Fruit fly (Drosophila melanogaster) whole organism, embryonic: ENCODE measurements around the gene TMEM216.
A peak's percentile ranks its signal among the peaks of the same experiment; 100 is the strongest.

Experiments used
- Ada2b ChIP-seq: fragments of 200-800 bp; sonication (Bioruptor generic); IDR thresholded peaks from 2 replicates; pipeline ENCODE4 v1.3.6; 2022; ENCODE audit warnings: missing biosample characterization, missing genetic modification characterization
- CG11093 ChIP-seq: fragments of 200-800 bp; sonication (Bioruptor generic); IDR thresholded peaks from 3 replicates; pipeline ENCODE4 v1.3.6; 2022; ENCODE audit warnings: missing biosample characterization, missing genetic modification characterization
- CG11247 ChIP-seq: fragments of 200-800 bp; sonication (Bioruptor generic); IDR thresholded peaks from 2 replicates; pipeline ENCODE4 v1.3.6; 2022; ENCODE audit warnings: missing biosample characterization, missing genetic modification characterization
- CG12299 ChIP-seq: fragments of 200-800 bp; sonication (Bioruptor generic); optimal IDR thresholded peaks from 2 replicates; lab custom pipeline; 2018; ENCODE audit warnings: missing biosample characterization, mild to moderate bottlenecking, missing genetic modification characterization
- CG12659 ChIP-seq: fragments of 200-800 bp; sonication (Bioruptor generic); optimal IDR thresholded peaks from 3 replicates; lab custom pipeline; 2017; ENCODE audit warnings: mild to moderate bottlenecking, missing biosample characterization, missing genetic modification reagents, missing genetic modification characterization
- CG13894 ChIP-seq: fragments of 200-800 bp; sonication (Bioruptor generic); optimal IDR thresholded peaks from 3 replicates; lab custom pipeline; 2018; ENCODE audit warnings: missing biosample characterization, mild to moderate bottlenecking, missing genetic modification characterization, moderate library complexity
- CG14050 ChIP-seq: fragments of 200-800 bp; sonication (Bioruptor generic); IDR thresholded peaks from 3 replicates; pipeline ENCODE4 v1.3.6; 2022; ENCODE audit warnings: missing biosample characterization, missing genetic modification characterization
- CG15073 ChIP-seq: fragments of 200-800 bp; sonication (Bioruptor generic); optimal IDR thresholded peaks from 2 replicates; lab custom pipeline; 2016; ENCODE audit warnings: missing biosample characterization, missing genetic modification characterization
- CG17385 ChIP-seq: fragments of 200-800 bp; sonication (Bioruptor generic); optimal IDR thresholded peaks from 3 replicates; lab custom pipeline; 2018; ENCODE audit warnings: missing biosample characterization, mild to moderate bottlenecking, missing genetic modification characterization
- CG2199 ChIP-seq: fragments of 200-800 bp; sonication (Bioruptor generic); IDR thresholded peaks from 3 replicates; pipeline ENCODE4 v1.3.6; 2022; ENCODE audit warnings: missing biosample characterization, missing genetic modification characterization
- CG5245 ChIP-seq: fragments of 200-800 bp; sonication (Bioruptor generic); optimal IDR thresholded peaks from 3 replicates; lab custom pipeline; 2016; ENCODE audit warnings: missing biosample characterization, missing genetic modification characterization
- CG6813 ChIP-seq: fragments of 200-800 bp; sonication (Bioruptor generic); optimal IDR thresholded peaks from 2 replicates; lab custom pipeline; 2017; ENCODE audit warnings: missing biosample characterization, missing genetic modification characterization, mild to moderate bottlenecking, moderate library complexity, missing genetic modification reagents
- CG8089 ChIP-seq: fragments of 200-800 bp; sonication (Bioruptor generic); optimal IDR thresholded peaks from 3 replicates; lab custom pipeline; 2016; ENCODE audit warnings: missing biosample characterization, missing genetic modification characterization
- CG9727 ChIP-seq: fragments of 200-800 bp; sonication (Bioruptor generic); optimal IDR thresholded peaks from 3 replicates; lab custom pipeline; 2017; ENCODE audit warnings: missing biosample characterization, mild to moderate bottlenecking, missing genetic modification characterization
- Chrac-16 ChIP-seq: fragments of 200-800 bp; sonication (Bioruptor generic); optimal IDR thresholded peaks from 3 replicates; lab custom pipeline; 2016; ENCODE audit warnings: missing biosample characterization, missing genetic modification characterization
- Deaf1 ChIP-seq: fragments of 200-800 bp; optimal IDR thresholded peaks from 3 replicates; lab custom pipeline; 2019; ENCODE audit warnings: missing biosample characterization, mild to moderate bottlenecking, missing genetic modification characterization, moderate library complexity
- E2f2 ChIP-seq: fragments of 200-800 bp; sonication (Bioruptor generic); IDR thresholded peaks from 2 replicates; pipeline ENCODE4 v1.3.6; 2022; ENCODE audit warnings: missing biosample characterization, missing genetic modification characterization
- ERR ChIP-seq: fragments of 200-800 bp; sonication (Bioruptor generic); optimal IDR thresholded peaks from 2 replicates; lab custom pipeline; 2016; ENCODE audit warnings: missing biosample characterization, missing genetic modification characterization
- Ets97D ChIP-seq: fragments of 200-800 bp; sonication (Bioruptor generic); optimal IDR thresholded peaks from 3 replicates; lab custom pipeline; 2016; ENCODE audit warnings: missing biosample characterization, missing genetic modification characterization
- H15 ChIP-seq: fragments of 200-800 bp; sonication (Bioruptor generic); IDR thresholded peaks from 3 replicates; pipeline ENCODE4 v1.3.6; 2022; ENCODE audit warnings: missing biosample characterization, missing genetic modification characterization
- Hand ChIP-seq: fragments of 200-800 bp; sonication (Bioruptor generic); optimal IDR thresholded peaks from 2 replicates; lab custom pipeline; 2017; ENCODE audit warnings: mild to moderate bottlenecking, missing biosample characterization, missing genetic modification reagents, missing genetic modification characterization
- Lhr ChIP-seq: fragments of 200-800 bp; sonication (Bioruptor generic); optimal IDR thresholded peaks from 3 replicates; lab custom pipeline; 2017; ENCODE audit warnings: mild to moderate bottlenecking, missing biosample characterization, missing genetic modification reagents, missing genetic modification characterization
- Lim3 ChIP-seq: fragments of 200-800 bp; sonication (Bioruptor generic); IDR thresholded peaks from 2 replicates; pipeline ENCODE4 v1.3.6; 2022; ENCODE audit warnings: missing biosample characterization, missing genetic modification characterization
- Nf-YB ChIP-seq: fragments of 200-800 bp; sonication (Bioruptor generic); optimal IDR thresholded peaks from 3 replicates; lab custom pipeline; 2019; ENCODE audit warnings: missing biosample characterization, mild to moderate bottlenecking, missing genetic modification characterization, moderate library complexity
- PHDP ChIP-seq: fragments of 200-800 bp; sonication (Bioruptor generic); optimal IDR thresholded peaks from 3 replicates; lab custom pipeline; 2018; ENCODE audit warnings: missing biosample characterization, mild to moderate bottlenecking, missing genetic modification characterization, moderate library complexity
- Rx ChIP-seq: fragments of 200-800 bp; sonication (Bioruptor generic); IDR thresholded peaks from 2 replicates; pipeline ENCODE4 v1.3.6; 2022; ENCODE audit warnings: missing biosample characterization, missing genetic modification characterization
- Taf1 ChIP-seq: fragments of 200-800 bp; sonication (Bioruptor generic); IDR thresholded peaks from 2 replicates; pipeline ENCODE4 v1.3.6; 2022; ENCODE audit warnings: missing biosample characterization, missing genetic modification characterization
- Xbp1 ChIP-seq: fragments of 200-800 bp; sonication (Bioruptor generic); optimal IDR thresholded peaks from 3 replicates; lab custom pipeline; 2016; ENCODE audit warnings: missing biosample characterization, mild to moderate bottlenecking, missing genetic modification characterization
- ase ChIP-seq: fragments of 200-800 bp; sonication (Bioruptor generic); IDR thresholded peaks from 3 replicates; pipeline ENCODE4 v1.3.6; 2022; ENCODE audit warnings: missing biosample characterization, missing genetic modification characterization
- ato ChIP-seq: fragments of 200-800 bp; sonication (Bioruptor generic); IDR thresholded peaks from 2 replicates; pipeline ENCODE4 v1.3.6; 2022; ENCODE audit warnings: missing biosample characterization, missing genetic modification characterization; ENCODE audit not compliant: partially characterized antibody
- chinmo ChIP-seq: fragments of 200-800 bp; sonication (Bioruptor generic); IDR thresholded peaks from 4 replicates; pipeline ENCODE4 v1.3.6; 2022; ENCODE audit warnings: missing biosample characterization, missing genetic modification characterization; ENCODE audit not compliant: partially characterized antibody
- chn ChIP-seq: fragments of 200-800 bp; sonication (Bioruptor generic); optimal IDR thresholded peaks from 2 replicates; lab custom pipeline; 2016; ENCODE audit warnings: missing biosample characterization, missing genetic modification characterization
- crol ChIP-seq: fragments of 200-800 bp; sonication (Bioruptor generic); IDR thresholded peaks from 2 replicates; pipeline ENCODE4 v1.3.6; 2022; ENCODE audit warnings: missing biosample characterization, missing genetic modification characterization
- dati ChIP-seq: fragments of 200-800 bp; sonication (Bioruptor generic); IDR thresholded peaks from 2 replicates; pipeline ENCODE4 v1.3.6; 2022; ENCODE audit warnings: missing biosample characterization, missing genetic modification characterization
- esg ChIP-seq: fragments of 200-800 bp; sonication (Bioruptor generic); conservative IDR thresholded peaks from 2 replicates; pipeline ENCODE4 v1.3.6; 2022; ENCODE audit warnings: missing biosample characterization, missing genetic modification characterization
- jumu ChIP-seq: fragments of 200-800 bp; sonication (Bioruptor generic); optimal IDR thresholded peaks from 3 replicates; lab custom pipeline; 2016; ENCODE audit warnings: missing biosample characterization, missing genetic modification characterization
- knrl ChIP-seq: fragments of 200-800 bp; sonication (Bioruptor generic); IDR thresholded peaks from 3 replicates; pipeline ENCODE4 v1.3.6; 2022; ENCODE audit warnings: missing biosample characterization, missing genetic modification characterization; ENCODE audit not compliant: partially characterized antibody
- lab ChIP-seq: fragments of 200-800 bp; sonication (Bioruptor generic); optimal IDR thresholded peaks from 3 replicates; lab custom pipeline; 2017; ENCODE audit warnings: missing biosample characterization, missing genetic modification characterization, mild to moderate bottlenecking, moderate library complexity, missing genetic modification reagents
- lola ChIP-seq, 3 experiments: fragments of >200 bp in 2 of 3; fragments of 200-800 bp in 1 of 3; sonication (Bioruptor generic) in 1 of 3; optimal IDR thresholded peaks; 2 replicates each; lab custom pipeline; 2017 to 2019; ENCODE audit warnings: missing biosample characterization in 3 of 3, missing genetic modification characterization in 3 of 3, mild to moderate bottlenecking in 1 of 3, moderate library complexity in 1 of 3
- pb ChIP-seq: fragments of 200-800 bp; sonication (Bioruptor generic); optimal IDR thresholded peaks from 3 replicates; lab custom pipeline; 2016; ENCODE audit warnings: missing biosample characterization, missing genetic modification characterization
- peb ChIP-seq: fragments of 200-800 bp; sonication (Bioruptor generic); IDR thresholded peaks from 2 replicates; pipeline ENCODE4 v1.3.6; 2022; ENCODE audit warnings: missing biosample characterization, missing genetic modification characterization
- sd ChIP-seq: fragments of 200-800 bp; sonication (Bioruptor generic); optimal IDR thresholded peaks from 3 replicates; lab custom pipeline; 2018; ENCODE audit warnings: missing biosample characterization, mild to moderate bottlenecking, missing genetic modification characterization, moderate library complexity
- sisA ChIP-seq: fragments of 200-800 bp; sonication (Bioruptor generic); IDR thresholded peaks from 2 replicates; pipeline ENCODE4 v1.3.6; 2022; ENCODE audit warnings: missing biosample characterization, missing genetic modification characterization
- slbo ChIP-seq: fragments of 200-800 bp; sonication (Bioruptor generic); IDR thresholded peaks from 2 replicates; pipeline ENCODE4 v1.3.6; 2022; ENCODE audit warnings: missing biosample characterization, missing genetic modification characterization
- slp2 ChIP-seq: fragments of 200-800 bp; sonication (Bioruptor generic); optimal IDR thresholded peaks from 2 replicates; lab custom pipeline; 2016; ENCODE audit warnings: missing biosample characterization, missing genetic modification characterization
- tna ChIP-seq: fragments of 200-800 bp; sonication (Bioruptor generic); IDR thresholded peaks from 2 replicates; pipeline ENCODE4 v1.3.6; 2022; ENCODE audit warnings: missing biosample characterization, missing genetic modification characterization; ENCODE audit not compliant: partially characterized antibody
- vvl ChIP-seq: fragments of 200-800 bp; sonication (Bioruptor generic); IDR thresholded peaks from 2 replicates; pipeline ENCODE4 v1.3.6; 2022; ENCODE audit warnings: missing biosample characterization, missing genetic modification characterization
- wek ChIP-seq: fragments of 200-800 bp; sonication (Bioruptor generic); optimal IDR thresholded peaks from 3 replicates; lab custom pipeline; 2018; ENCODE audit warnings: missing biosample characterization, mild to moderate bottlenecking, missing genetic modification characterization, moderate library complexity
- yki ChIP-seq: fragments of >200 bp; optimal IDR thresholded peaks from 3 replicates; lab custom pipeline; 2018
- zen2 ChIP-seq: fragments of 200-800 bp; sonication (Bioruptor generic); IDR thresholded peaks from 3 replicates; pipeline ENCODE4 v1.3.6; 2022; ENCODE audit warnings: missing biosample characterization, missing genetic modification characterization; ENCODE audit not compliant: partially characterized antibody

TMEM216 gene

dm6 chr3R:8668024-8668856 is 47.8 kb upstream of the TMEM216 start (continued):
- TF ChIP-seq vvl (peak; percentile 67), wek (GFP tag; lab: Kevin White, UChicago) (peak; percentile 9), Rx (GFP tag; lab: Robert Waterston, UW) (no peak), ERR (GFP tag; lab: Kevin White, UChicago) (no peak), Hand (GFP tag; lab: Kevin White, UChicago) (no peak), peb (GFP tag; lab: Robert Waterston, UW) (no peak), CG8089 (GFP tag; lab: Kevin White, UChicago) (no peak), chn (GFP tag; lab: Kevin White, UChicago) (no peak), CG17385 (GFP tag; lab: Kevin White, UChicago) (peak; percentile 2), Lhr (GFP tag; lab: Kevin White, UChicago) (no peak), ato (GFP tag; lab: Robert Waterston, UW) (peak; percentile 91), Nf-YB (GFP tag; lab: Kevin White, UChicago) (no peak), H15 (GFP tag; lab: Robert Waterston, UW) (no peak), Taf1 (GFP tag; lab: Robert Waterston, UW) (no peak), CG2199 (GFP tag; lab: Robert Waterston, UW) (no peak; the same call in 2 of the 3 replicates), CG11247 (GFP tag; lab: Robert Waterston, UW) (no peak), slp2 (GFP tag; lab: Kevin White, UChicago) (no peak), Lim3 (GFP tag; lab: Robert Waterston, UW) (no peak), ase (GFP tag; lab: Robert Waterston, UW) (no peak), Ets97D (no peak), dati (GFP tag; lab: Robert Waterston, UW) (no peak), CG6813 (GFP tag; lab: Kevin White, UChicago) (no peak), CG14050 (GFP tag; lab: Robert Waterston, UW) (no peak; the same call in 2 of the 3 replicates), esg (GFP tag; lab: Robert Waterston, UW) (no peak), pb (GFP tag; lab: Kevin White, UChicago) (no peak), slbo (GFP tag; lab: Robert Waterston, UW) (no peak), tna (peak; percentile 76), zen2 (GFP tag; lab: Robert Waterston, UW) (peak; percentile 18; the same call in 2 of the 3 replicates), CG11093 (GFP tag; lab: Robert Waterston, UW) (no peak), knrl (peak; percentile 36), Deaf1 (tag; lab: Kevin White, UChicago) (no peak), E2f2 (no peak), sisA (GFP tag; lab: Robert Waterston, UW) (no peak), yki (lab: Kevin White, UChicago) (no peak), Chrac-16 (GFP tag; lab: Kevin White, UChicago) (no peak), CG12659 (GFP tag; lab: Kevin White, UChicago) (no peak), lab (GFP tag; lab: Kevin White, UChicago) (no peak), jumu (no peak), CG9727 (GFP tag; lab: Kevin White, UChicago) (no peak), Xbp1 (GFP tag; lab: Kevin White, UChicago) (no peak), crol (peak; percentile 75), PHDP (tag; lab: Kevin White, UChicago) (no peak), CG15073 (GFP tag; lab: Kevin White, UChicago) (no peak), CG12299 (no peak), CG13894 (tag; lab: Kevin White, UChicago) (no peak), CG5245 (no peak), sd (tag; lab: Kevin White, UChicago) (peak; percentile 42), lola (GFP tag; optimal IDR thresholded peaks at IDR 0.05; lab: Kevin White, UChicago) (no peak), Ada2b (GFP tag; lab: Robert Waterston, UW) (no peak), chinmo (GFP tag; lab: Robert Waterston, UW) (peak; percentile 52; the same call in 3 of the 4 replicates)
